Worm (Caenorhabditis elegans) whole organism, L4 larva: ENCODE measurements around the gene ndus-8.

Experiments used
- pha-4 ChIP-seq, 2 experiments: fragments of 150-350 bp in 1 of 2; fragments of 200-800 bp in 1 of 2; sonication (Bioruptor generic) in 1 of 2; IDR thresholded peaks in 1 of 2; optimal IDR thresholded peaks in 1 of 2; 2 replicates each; pipeline versions ENCODE4 v1.3.6 to Lab custom; 2014 to 2022; ENCODE audit warnings: missing genetic modification characterization in 2 of 2, missing genetic modification reagents in 2 of 2, missing biosample characterization in 1 of 2, missing compliant biosample characterization in 1 of 2
- set-16 ChIP-seq: fragments of 200-800 bp; sonication (Bioruptor generic); IDR thresholded peaks from 2 replicates; pipeline ENCODE4 v1.3.6; 2022; ENCODE audit warnings: missing genetic modification reagents, missing genetic modification characterization, missing compliant biosample characterization

ce11 chrIII:7272088-7272487 is 38.1 kb upstream of the ndus-8 start:
- TF ChIP-seq pha-4 (GFP tag; IDR thresholded peaks at IDR 0.05; lab: Robert Waterston, UW) (no peak), pha-4 (tag; optimal IDR thresholded peaks at IDR 0.05; lab: Kevin White, UChicago) (peak; percentile 87), set-16 (no peak)
